Fruit fly (Drosophila melanogaster): ENCODE measurements around the gene Jhbp4.

The Jhbp4 gene

dm6 chr3R:16094011-16094729, 50.9 kb downstream of the Jhbp4 start (continued):
- TF ChIP-seq CG9727 (GFP tag; optimal IDR thresholded peaks at IDR 0.05) (peak; percentile 87), CG6683 (GFP tag; optimal IDR thresholded peaks at IDR 0.05) (peak; percentile 59), Adf1 (GFP tag; IDR thresholded peaks at IDR 0.05) (peak; percentile 35), CG4282 (GFP tag; optimal IDR thresholded peaks at IDR 0.05) (no peak), vvl (GFP tag; IDR thresholded peaks at IDR 0.05) (peak; percentile 48), ac (GFP tag; optimal IDR thresholded peaks at IDR 0.05) (peak; percentile 25), Camta (GFP tag; optimal IDR thresholded peaks at IDR 0.05) (no peak), Mes4 (GFP tag; optimal IDR thresholded peaks at IDR 0.05) (peak; percentile 8), zen (tag; optimal IDR thresholded peaks at IDR 0.05) (peak; percentile 44), ro (GFP tag; IDR thresholded peaks at IDR 0.05) (peak; percentile 11; the same call in 1 of the 2 replicates), TFAM (GFP tag; optimal IDR thresholded peaks at IDR 0.05) (no peak), CG8281 (tag; optimal IDR thresholded peaks at IDR 0.05) (peak; percentile 57), CG4360 (GFP tag; IDR thresholded peaks at IDR 0.05) (peak; percentile 82), CG17361 (GFP tag; IDR thresholded peaks at IDR 0.05) (peak; percentile 96), CG3281 (GFP tag; optimal IDR thresholded peaks at IDR 0.05) (peak; percentile 51), Usf (GFP tag; optimal IDR thresholded peaks at IDR 0.05) (peak; percentile 59), Neu2 (GFP tag; optimal IDR thresholded peaks at IDR 0.05; ENCODE audit: borderline replicate concordance) (no peak), CG10366 (GFP tag; IDR thresholded peaks at IDR 0.05) (peak; percentile 11; the same call in 1 of the 2 replicates), CG2199 (GFP tag; IDR thresholded peaks at IDR 0.05) (0 out of 3 replicates have a peak, but pooled peaks have one; percentile 66), CG1792 (GFP tag; optimal IDR thresholded peaks at IDR 0.05) (no peak), CG13123 (GFP tag; optimal IDR thresholded peaks at IDR 0.05) (peak; percentile 59), pnt (GFP tag; optimal IDR thresholded peaks at IDR 0.05) (peak; percentile 55), h (optimal IDR thresholded peaks at IDR 0.05) (no peak), CG7839 (tag; optimal IDR thresholded peaks at IDR 0.05) (peak; percentile 85), CG10267 (tag; optimal IDR thresholded peaks at IDR 0.05) (peak; percentile 86), CG30403 (GFP tag; optimal IDR thresholded peaks at IDR 0.05) (peak; percentile 87), Fer3 (tag; optimal IDR thresholded peaks at IDR 0.05) (peak; percentile 40), Xbp1 (GFP tag; optimal IDR thresholded peaks at IDR 0.05) (peak; percentile 73), p53 (GFP tag; optimal IDR thresholded peaks at IDR 0.05) (no peak), unpg (GFP tag; optimal IDR thresholded peaks at IDR 0.05) (peak; percentile 67), chm (GFP tag; IDR thresholded peaks at IDR 0.05) (peak; percentile 38; the same call in 1 of the 2 replicates), Ravus (GFP tag; IDR thresholded peaks at IDR 0.05) (no peak), Lpt (GFP tag; optimal IDR thresholded peaks at IDR 0.05) (no peak), CG7745 (tag; optimal IDR thresholded peaks at IDR 0.05) (no peak), Ets65A (GFP tag) (peak; percentile 88), cwo (GFP tag; optimal IDR thresholded peaks at IDR 0.05) (peak; percentile 61), CG18599 (GFP tag; optimal IDR thresholded peaks at IDR 0.05) (peak; percentile 67), CG14441 (GFP tag; IDR thresholded peaks at IDR 0.05) (peak; percentile 62; the same call in 1 of the 2 replicates), Blimp-1 (GFP tag; optimal IDR thresholded peaks at IDR 0.05) (peak; percentile 85), CG11695 (GFP tag; IDR thresholded peaks at IDR 0.05) (peak; percentile 45; the same call in 1 of the 3 replicates), Mad (GFP tag; optimal IDR thresholded peaks at IDR 0.05) (no peak), CG10565 (GFP tag; optimal IDR thresholded peaks at IDR 0.05) (peak; percentile 40), CG9932 (GFP tag; IDR thresholded peaks at IDR 0.05) (0 out of 2 replicates have a peak, but pooled peaks have one; percentile 19), repo (GFP tag; optimal IDR thresholded peaks at IDR 0.05) (peak; percentile 3), CG17359 (tag; optimal IDR thresholded peaks at IDR 0.05) (peak; percentile 83), YL-1 (GFP tag; optimal IDR thresholded peaks at IDR 0.05) (peak; percentile 48), CG32772 (GFP tag; IDR thresholded peaks at IDR 0.05) (0 out of 2 replicates have a peak, but pooled peaks have one; percentile 57), NK7.1 (GFP tag; optimal IDR thresholded peaks at IDR 0.05) (no peak), pum (GFP tag; optimal IDR thresholded peaks at IDR 0.05) (peak; percentile 39), CG31441 (GFP tag; IDR thresholded peaks at IDR 0.05) (peak; percentile 95)
